Worm (Caenorhabditis elegans): ENCODE results near the gene M02B7.7.

Gene M02B7.7

DNA sequence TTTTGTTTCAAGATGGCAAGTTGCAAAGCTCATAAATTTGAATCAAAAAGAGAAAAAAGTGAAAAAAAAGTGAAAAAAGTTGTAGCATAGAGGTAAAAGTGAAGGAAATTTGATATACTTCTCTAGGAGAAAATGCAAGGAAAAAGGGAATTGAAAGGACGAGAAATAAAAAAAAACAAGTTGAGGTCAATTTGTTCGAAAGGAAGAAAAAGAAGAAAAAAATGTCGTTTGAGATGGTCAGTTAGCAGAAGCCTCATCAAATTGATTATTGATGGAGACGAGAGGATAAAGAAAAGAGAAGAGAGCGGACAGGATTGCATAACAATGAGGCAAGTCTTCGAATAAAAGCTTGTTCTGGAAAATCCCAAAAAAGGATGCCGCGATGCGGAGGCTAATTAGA is 13.1 kb upstream of the M02B7.7 start (continued):
- no peak for TF ChIP-seq nhr-11 (tag; optimal IDR thresholded peaks at IDR 0.05)
- TF ChIP-seq tbx-2 (tag; optimal IDR thresholded peaks at IDR 0.05): no peak

DNA sequence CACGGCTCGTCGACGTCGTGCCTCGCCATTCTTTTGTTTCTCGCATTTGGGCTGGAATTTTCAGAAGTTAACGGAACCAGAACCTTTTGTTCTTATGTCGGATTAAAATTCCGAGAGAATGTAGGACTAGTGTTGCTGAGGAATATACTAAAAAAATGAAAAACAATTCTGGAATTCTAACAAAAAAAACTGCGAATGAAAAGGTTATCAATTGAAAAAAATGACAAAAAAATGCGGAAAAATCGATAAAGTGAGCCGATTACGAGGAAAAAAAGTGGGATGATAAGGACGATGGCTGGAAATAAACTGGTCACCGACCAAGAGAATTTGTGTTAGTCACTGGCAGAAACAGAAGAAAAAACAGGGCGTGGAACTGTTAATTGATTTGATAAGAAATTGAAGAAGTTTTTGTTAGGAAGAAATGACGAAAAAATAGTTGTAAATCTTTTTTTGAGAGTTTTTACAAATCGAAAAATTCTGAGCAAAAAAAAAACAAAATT is 12.3 kb upstream of the M02B7.7 start, which contains the start of gene bris-1:
Gene bris-1 (minus strand): TSS at position 51 of the 500 bp plus-strand sequence.
- no peak for TF ChIP-seq nhr-12 (tag; optimal IDR thresholded peaks at IDR 0.05)
- no peak for TF ChIP-seq sox-4 (tag; optimal IDR thresholded peaks at IDR 0.05)
- no peak for TF ChIP-seq ceh-63 (GFP tag; optimal IDR thresholded peaks at IDR 0.05)
- TF ChIP-seq mef-2 (tag; optimal IDR thresholded peaks at IDR 0.05): no peak
- no peak for TF ChIP-seq nhr-237 (tag; optimal IDR thresholded peaks at IDR 0.05)
- TF ChIP-seq ztf-4 (tag; optimal IDR thresholded peaks at IDR 0.05): no peak
- TF ChIP-seq alr-1 (tag; optimal IDR thresholded peaks at IDR 0.05; ENCODE audit: borderline replicate concordance): no peak
- TF ChIP-seq nhr-85 (tag): peak; percentile 12
- no peak for TF ChIP-seq lir-3 (tag; optimal IDR thresholded peaks at IDR 0.05; ENCODE audit: poor library complexity)
- peak; percentile 80 for TF ChIP-seq elt-2 (tag; optimal IDR thresholded peaks at IDR 0.05)

DNA sequence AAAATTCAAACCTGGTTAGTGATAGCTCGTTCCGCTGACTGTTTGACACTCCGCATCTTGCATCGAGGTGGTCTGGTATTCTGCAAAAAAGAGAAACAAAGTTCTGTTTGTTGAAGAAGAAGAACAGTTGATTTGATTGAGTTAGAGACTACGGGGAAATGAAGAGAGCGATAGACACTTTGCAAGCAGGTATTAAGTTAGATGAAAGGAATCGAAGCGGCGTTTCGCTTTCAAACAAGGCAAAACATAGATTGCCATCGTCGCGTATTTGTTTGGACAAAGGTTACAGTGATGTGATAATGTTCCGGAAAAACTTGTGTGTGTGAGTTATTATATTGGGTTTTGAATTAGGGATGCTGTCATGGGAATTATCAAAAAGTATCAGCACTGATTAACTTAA is 10.3 kb upstream of the M02B7.7 start:
- TF ChIP-seq ama-1 (optimal IDR thresholded peaks at IDR 0.05) (no peak), blmp-1 (tag; optimal IDR thresholded peaks at IDR 0.05) (peak; percentile 92), lin-14 (GFP tag; optimal IDR thresholded peaks at IDR 0.05) (peak; percentile 40)

DNA sequence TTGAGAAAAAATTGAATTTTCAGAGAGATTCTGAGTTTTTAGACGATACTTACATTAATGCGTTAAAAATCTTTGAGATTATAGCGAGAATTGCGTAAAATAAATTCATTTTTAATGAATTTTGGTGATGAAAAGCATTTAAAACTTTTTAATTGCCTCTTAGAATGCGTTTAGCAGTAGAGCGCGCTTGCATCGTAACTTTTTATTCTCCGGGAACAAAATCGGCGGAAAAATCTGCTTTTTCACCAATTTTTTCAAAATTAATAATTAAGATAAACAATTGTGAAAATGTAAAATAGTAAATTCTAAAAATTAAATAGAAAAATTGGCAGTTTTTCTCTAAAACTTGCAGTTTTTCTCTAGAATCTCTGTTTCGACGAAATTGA is 8.3 kb upstream of the M02B7.7 start:
- no peak for TF ChIP-seq efl-1 (optimal IDR thresholded peaks at IDR 0.05)
- TF ChIP-seq efl-1 (GFP tag; optimal IDR thresholded peaks at IDR 0.05 in 1 of 2): peak; percentile 47 to 83
- no peak for TF ChIP-seq rnt-1 (tag; optimal IDR thresholded peaks at IDR 0.05)
- TF ChIP-seq lin-35 (GFP tag; optimal IDR thresholded peaks at IDR 0.05): peak in 1 of 2 experiments; percentile 25

DNA sequence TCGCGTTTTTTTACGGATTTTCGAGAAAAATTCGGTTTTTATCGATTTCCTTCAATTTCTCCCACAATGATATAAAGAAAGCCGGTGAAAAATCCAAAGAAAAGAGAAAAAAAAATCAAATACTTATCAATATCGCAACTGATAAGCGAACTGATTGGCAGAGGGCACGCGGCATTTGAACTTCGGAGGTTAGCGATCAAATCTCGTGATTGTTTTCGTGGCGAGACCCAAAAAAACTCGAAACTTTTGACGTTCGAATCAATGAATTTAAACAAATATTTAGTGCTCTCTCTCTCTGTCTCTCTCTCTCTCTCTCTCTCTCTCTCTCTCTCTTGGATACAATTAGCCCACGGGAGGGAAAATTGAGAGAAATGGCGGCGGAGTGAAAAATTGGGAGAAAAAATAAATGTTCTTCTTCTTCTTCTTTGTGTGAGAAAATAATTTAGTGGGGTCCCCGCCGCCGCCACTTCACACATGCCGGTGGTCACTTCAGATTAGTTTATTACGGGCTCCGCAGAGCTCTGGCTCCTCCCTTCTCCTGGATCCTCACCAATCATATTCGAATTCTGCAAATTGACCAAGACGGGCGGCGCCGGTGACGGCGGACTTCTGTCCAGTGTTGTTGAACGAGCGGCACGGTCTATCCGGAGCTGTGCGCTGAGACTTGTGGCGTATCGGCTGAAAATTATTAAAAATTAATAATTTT is 7.7 kb upstream of the M02B7.7 start:
- TF ChIP-seq efl-1 (optimal IDR thresholded peaks at IDR 0.05) (no peak), efl-1 (GFP tag; optimal IDR thresholded peaks at IDR 0.05 in 1 of 2) (peak in 1 of 2 experiments; percentile 43), tlp-1 (tag; optimal IDR thresholded peaks at IDR 0.05) (no peak), nhr-85 (tag) (no peak), snpc-4 (tag; optimal IDR thresholded peaks at IDR 0.05) (no peak), elt-2 (tag; optimal IDR thresholded peaks at IDR 0.05) (peak; percentile 44), hlh-4 (tag; optimal IDR thresholded peaks at IDR 0.05) (no peak), dsc-1 (tag; optimal IDR thresholded peaks at IDR 0.05) (peak; percentile 25), elt-3 (tag; optimal IDR thresholded peaks at IDR 0.05) (peak in 1 of 6 experiments; percentile 39), mdl-1 (tag; optimal IDR thresholded peaks at IDR 0.05) (peak in 1 of 2 experiments; percentile 41), egl-27 (tag; optimal IDR thresholded peaks at IDR 0.05) (no peak), lin-14 (GFP tag; optimal IDR thresholded peaks at IDR 0.05) (peak; percentile 33), dpl-1 (GFP tag; optimal IDR thresholded peaks at IDR 0.05) (peak in 1 of 3 experiments; percentile 7), nhr-84 (tag; optimal IDR thresholded peaks at IDR 0.05) (no peak), lin-35 (GFP tag; optimal IDR thresholded peaks at IDR 0.05) (peak in 1 of 2 experiments; percentile 47), aha-1 (tag; optimal IDR thresholded peaks at IDR 0.05) (no peak), hpl-2 (GFP tag; optimal IDR thresholded peaks at IDR 0.05) (no peak), lsy-2 (tag; optimal IDR thresholded peaks at IDR 0.05) (peak in 1 of 2 experiments; percentile 23), lir-3 (tag; optimal IDR thresholded peaks at IDR 0.05; ENCODE audit: poor library complexity) (no peak), isw-1 (GFP tag; IDR thresholded peaks at IDR 0.05) (no peak), swsn-7 (tag; optimal IDR thresholded peaks at IDR 0.05) (no peak), blmp-1 (tag; optimal IDR thresholded peaks at IDR 0.05) (peak; percentile 35)

Measured in whole organism, L1 larva.